Fruit fly (Drosophila melanogaster) whole organism, adult: ENCODE data around the gene Pgls.

ENCODE experiments used
- CG11617 ChIP-seq: fragments of 200-800 bp; sonication (Bioruptor generic); optimal IDR thresholded peaks from 2 replicates; lab custom pipeline; 2017; ENCODE audit warnings: mild to moderate bottlenecking, missing biosample characterization, missing genetic modification reagents, missing genetic modification characterization
- CG12768 ChIP-seq: fragments of 200-800 bp; sonication (Bioruptor generic); optimal IDR thresholded peaks from 2 replicates; lab custom pipeline; 2017; ENCODE audit warnings: missing biosample characterization, missing genetic modification characterization, mild to moderate bottlenecking, moderate library complexity, missing genetic modification reagents
- CG14711 ChIP-seq: fragments of 200-800 bp; sonication (Bioruptor generic); optimal IDR thresholded peaks from 2 replicates; lab custom pipeline; 2018; ENCODE audit warnings: missing biosample characterization, mild to moderate bottlenecking, missing genetic modification characterization, moderate library complexity
- CG1620 ChIP-seq: fragments of 200-800 bp; sonication (Bioruptor generic); optimal IDR thresholded peaks from 2 replicates; lab custom pipeline; 2016; ENCODE audit warnings: missing biosample characterization, missing genetic modification characterization
- CG33017 ChIP-seq: fragments of 200-800 bp; sonication (Bioruptor generic); optimal IDR thresholded peaks from 2 replicates; lab custom pipeline; 2018; ENCODE audit warnings: missing biosample characterization, mild to moderate bottlenecking, missing genetic modification characterization, moderate library complexity
- CG5204 ChIP-seq: fragments of 200-800 bp; sonication (Bioruptor generic); optimal IDR thresholded peaks from 2 replicates; lab custom pipeline; 2016; ENCODE audit warnings: missing biosample characterization, missing genetic modification characterization
- CG7045 ChIP-seq: fragments of 200-800 bp; sonication (Bioruptor generic); optimal IDR thresholded peaks from 2 replicates; lab custom pipeline; 2017; ENCODE audit warnings: missing biosample characterization, mild to moderate bottlenecking, missing genetic modification characterization
- CG7101 ChIP-seq: fragments of 200-800 bp; sonication (Bioruptor generic); optimal IDR thresholded peaks from 2 replicates; lab custom pipeline; 2018; ENCODE audit warnings: missing biosample characterization, mild to moderate bottlenecking, missing genetic modification characterization, moderate library complexity
- Clk ChIP-seq: fragments of 200-800 bp; sonication (Bioruptor generic); optimal IDR thresholded peaks from 2 replicates; lab custom pipeline; 2017; ENCODE audit warnings: missing biosample characterization, missing genetic modification characterization
- Crg-1 ChIP-seq: fragments of 200-800 bp; sonication (Bioruptor generic); optimal IDR thresholded peaks from 2 replicates; lab custom pipeline; 2016; ENCODE audit warnings: missing biosample characterization, missing genetic modification characterization
- Hr96 ChIP-seq: fragments of 200-800 bp; sonication (Bioruptor generic); optimal IDR thresholded peaks from 2 replicates; lab custom pipeline; 2016; ENCODE audit warnings: missing biosample characterization, missing genetic modification characterization
- Mnt ChIP-seq: fragments of 200-800 bp; sonication (Bioruptor generic); optimal IDR thresholded peaks from 2 replicates; lab custom pipeline; 2016; ENCODE audit warnings: missing biosample characterization, mild to moderate bottlenecking, missing genetic modification characterization
- bab1 ChIP-seq: fragments of 200-800 bp; sonication (Bioruptor generic); optimal IDR thresholded peaks from 3 replicates; lab custom pipeline; 2019; ENCODE audit warnings: missing biosample characterization, mild to moderate bottlenecking, missing genetic modification characterization, moderate library complexity
- cic ChIP-seq: fragments of 200-800 bp; sonication (Bioruptor generic); optimal IDR thresholded peaks from 2 replicates; lab custom pipeline; 2017; ENCODE audit warnings: missing biosample characterization, mild to moderate bottlenecking, missing genetic modification characterization, moderate library complexity
- cnc ChIP-seq, 2 experiments: fragments of >200 bp; optimal IDR thresholded peaks; 2 replicates each; lab custom pipeline; 2017
- kay ChIP-seq: fragments of 200-800 bp; sonication (Bioruptor generic); peaks from one replicate; lab custom pipeline; 2016; ENCODE audit warnings: missing biosample characterization, missing genetic modification characterization, borderline replicate concordance
- ovo ChIP-seq: fragments of 200-800 bp; sonication (Bioruptor generic); optimal IDR thresholded peaks from 2 replicates; lab custom pipeline; 2016; ENCODE audit warnings: missing biosample characterization, missing genetic modification characterization
- pad ChIP-seq: fragments of 200-800 bp; sonication (Bioruptor generic); optimal IDR thresholded peaks from 3 replicates; lab custom pipeline; 2017; ENCODE audit warnings: missing biosample characterization, missing genetic modification characterization, mild to moderate bottlenecking, moderate library complexity, missing genetic modification reagents
- tj ChIP-seq: fragments of 200-800 bp; sonication (Bioruptor generic); optimal IDR thresholded peaks from 3 replicates; lab custom pipeline; 2017; ENCODE audit warnings: missing biosample characterization, mild to moderate bottlenecking, missing genetic modification characterization, moderate library complexity
- toe ChIP-seq: fragments of 200-800 bp; sonication (Bioruptor generic); optimal IDR thresholded peaks from 2 replicates; lab custom pipeline; 2016; ENCODE audit warnings: missing biosample characterization, missing genetic modification characterization

Gene Pgls

DNA sequence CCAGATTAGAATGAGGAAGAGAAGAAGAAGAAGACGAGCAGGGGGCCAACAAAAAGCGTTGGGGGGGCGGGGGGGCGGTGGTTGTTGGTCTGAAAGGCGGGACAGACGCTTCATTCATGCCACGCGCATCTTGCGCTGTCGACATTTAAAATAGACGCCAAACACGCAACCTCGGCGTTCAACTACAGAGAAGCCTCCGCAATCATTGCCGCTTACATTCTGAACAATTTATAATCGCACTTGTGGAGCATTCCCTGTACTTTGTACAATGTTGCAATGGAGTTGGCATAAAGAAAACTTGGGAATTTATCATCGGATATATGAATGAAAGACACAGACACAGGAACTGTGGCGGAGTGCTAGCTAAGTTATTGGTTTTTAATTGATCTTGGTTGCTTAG, 26.5 kb upstream of the Pgls start:
- TF ChIP-seq cic (GFP tag; lab: Kevin White, UChicago) (no peak), Crg-1 (GFP tag; lab: Kevin White, UChicago) (no peak), CG14711 (tag; lab: Kevin White, UChicago) (no peak), CG11617 (GFP tag; lab: Kevin White, UChicago) (no peak), ovo (GFP tag; lab: Kevin White, UChicago) (no peak), toe (GFP tag; lab: Kevin White, UChicago) (no peak), Clk (GFP tag; lab: Kevin White, UChicago) (no peak), CG7045 (GFP tag; lab: Kevin White, UChicago) (no peak), Mnt (no peak), kay (GFP tag; lab: Kevin White, UChicago) (no peak), cnc (optimal IDR thresholded peaks at IDR 0.05; lab: Kevin White, UChicago) (no peak), CG33017 (tag; lab: Kevin White, UChicago) (no peak), Hr96 (GFP tag; lab: Kevin White, UChicago) (no peak), bab1 (no peak), CG7101 (tag; lab: Kevin White, UChicago) (no peak), CG1620 (GFP tag; lab: Kevin White, UChicago) (no peak), pad (no peak), CG12768 (GFP tag; lab: Kevin White, UChicago) (no peak), CG5204 (no peak), tj (no peak)

- TF ChIP-seq CG14711 (tag; lab: Kevin White, UChicago) = peak; percentile 27
- no peak for TF ChIP-seq tj
These were observed 25.1 kb upstream of the Pgls start for dm6 chrX:10822096-10822495.

- no peak for TF ChIP-seq CG33017 (tag; lab: Kevin White, UChicago)
- no peak for TF ChIP-seq kay (GFP tag; lab: Kevin White, UChicago)
- TF ChIP-seq Crg-1 (GFP tag; lab: Kevin White, UChicago) = no peak
- no peak for TF ChIP-seq CG12768 (GFP tag; lab: Kevin White, UChicago)
- TF ChIP-seq CG5204 = no peak
- no peak for TF ChIP-seq CG7045 (GFP tag; lab: Kevin White, UChicago)
- TF ChIP-seq CG14711 (tag; lab: Kevin White, UChicago) = no peak
These were observed 24.4 kb upstream of the Pgls start for dm6 chrX:10822678-10823440.

DNA sequence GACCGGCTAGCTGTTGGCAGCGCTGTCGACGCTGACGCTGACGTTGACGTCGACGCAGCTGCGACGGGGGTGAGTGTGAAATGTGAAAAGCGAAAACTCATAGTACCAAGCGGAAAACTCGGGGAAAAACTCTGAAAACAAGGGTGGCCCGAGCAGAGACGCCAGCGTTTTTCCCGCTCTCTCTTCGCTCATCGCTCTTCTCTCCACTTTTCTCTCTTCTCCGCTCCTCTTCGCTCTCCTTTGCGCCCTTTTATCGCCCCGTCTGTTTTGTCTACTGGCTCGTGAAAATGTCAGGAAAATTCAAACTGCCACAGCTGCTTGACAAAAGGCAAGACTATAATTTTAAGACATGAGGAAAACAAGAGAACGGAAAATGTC, 23.8 kb upstream of the Pgls start:
- TF ChIP-seq Clk (GFP tag; lab: Kevin White, UChicago) = no peak

dm6 chrX:10824227-10824702, 23.0 kb upstream of the Pgls start, which contains the start of gene Imp:
TSS of gene Imp (minus strand) at chrX:10824277.
- TF ChIP-seq Crg-1 (GFP tag; lab: Kevin White, UChicago) = no peak
- TF ChIP-seq CG11617 (GFP tag; lab: Kevin White, UChicago) = no peak
- TF ChIP-seq CG12768 (GFP tag; lab: Kevin White, UChicago) = no peak
- TF ChIP-seq Hr96 (GFP tag; lab: Kevin White, UChicago) = no peak
- TF ChIP-seq toe (GFP tag; lab: Kevin White, UChicago) = no peak
- no peak for TF ChIP-seq CG7045 (GFP tag; lab: Kevin White, UChicago)
- TF ChIP-seq CG33017 (tag; lab: Kevin White, UChicago) = no peak
- no peak for TF ChIP-seq kay (GFP tag; lab: Kevin White, UChicago)
- TF ChIP-seq pad = no peak
- TF ChIP-seq tj = no peak
- TF ChIP-seq Mnt = no peak
- TF ChIP-seq CG7101 (tag; lab: Kevin White, UChicago) = no peak
- TF ChIP-seq CG1620 (GFP tag; lab: Kevin White, UChicago) = no peak
- no peak for TF ChIP-seq CG14711 (tag; lab: Kevin White, UChicago)

DNA sequence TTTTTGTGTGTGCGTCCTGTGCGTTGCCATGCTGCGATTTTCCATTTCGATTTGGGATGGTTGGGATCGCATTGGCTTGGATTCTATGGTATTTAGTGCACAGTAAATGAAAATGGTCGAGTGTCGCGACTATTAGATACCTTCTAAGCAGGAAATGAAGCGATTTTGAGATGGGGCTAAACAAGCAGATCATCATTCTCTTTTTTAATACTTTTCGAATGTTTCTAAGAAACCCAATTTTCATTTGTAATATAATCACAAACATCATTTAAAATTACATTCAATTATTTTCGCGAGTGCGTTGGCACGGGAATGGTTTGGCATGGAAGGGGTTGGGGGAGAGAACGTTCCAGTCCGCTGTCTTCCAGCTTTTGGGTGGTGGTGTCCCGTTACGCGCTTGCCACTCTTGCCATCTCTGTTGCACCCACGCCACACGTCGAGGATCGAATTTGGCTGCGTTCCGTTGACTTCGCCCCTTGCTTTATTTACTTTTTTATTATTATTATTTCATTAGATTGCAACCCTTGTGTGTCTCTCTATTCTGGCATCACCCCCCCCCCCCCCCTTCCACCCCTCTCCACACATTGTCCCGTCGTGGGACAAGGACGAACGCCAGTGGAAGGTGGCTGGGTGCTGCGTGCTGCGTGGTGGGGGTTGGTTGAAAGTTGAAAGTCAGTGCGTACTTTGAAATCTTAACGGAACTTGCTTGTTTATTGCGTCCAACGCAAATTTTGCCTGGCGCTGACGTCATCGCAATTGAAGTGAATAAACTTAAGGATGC, 21.7 kb upstream of the Pgls start:
- TF ChIP-seq cic (GFP tag; lab: Kevin White, UChicago) = no peak

dm6 chrX:10827301-10827700, 19.9 kb upstream of the Pgls start:
- TF ChIP-seq CG14711 (tag; lab: Kevin White, UChicago) (no peak), Crg-1 (GFP tag; lab: Kevin White, UChicago) (no peak), tj (no peak), ovo (GFP tag; lab: Kevin White, UChicago) (no peak), CG12768 (GFP tag; lab: Kevin White, UChicago) (no peak), cic (GFP tag; lab: Kevin White, UChicago) (no peak), CG5204 (no peak), Hr96 (GFP tag; lab: Kevin White, UChicago) (no peak), Clk (GFP tag; lab: Kevin White, UChicago) (no peak), CG7045 (GFP tag; lab: Kevin White, UChicago) (no peak), CG11617 (GFP tag; lab: Kevin White, UChicago) (no peak), Mnt (no peak), toe (GFP tag; lab: Kevin White, UChicago) (no peak), pad (no peak), CG33017 (tag; lab: Kevin White, UChicago) (no peak), cnc (optimal IDR thresholded peaks at IDR 0.05; lab: Kevin White, UChicago) (no peak), CG1620 (GFP tag; lab: Kevin White, UChicago) (no peak), bab1 (no peak), kay (GFP tag; lab: Kevin White, UChicago) (no peak)
